Worm (Caenorhabditis elegans): ENCODE measurements around the gene col-118.

col-118 gene

DNA sequence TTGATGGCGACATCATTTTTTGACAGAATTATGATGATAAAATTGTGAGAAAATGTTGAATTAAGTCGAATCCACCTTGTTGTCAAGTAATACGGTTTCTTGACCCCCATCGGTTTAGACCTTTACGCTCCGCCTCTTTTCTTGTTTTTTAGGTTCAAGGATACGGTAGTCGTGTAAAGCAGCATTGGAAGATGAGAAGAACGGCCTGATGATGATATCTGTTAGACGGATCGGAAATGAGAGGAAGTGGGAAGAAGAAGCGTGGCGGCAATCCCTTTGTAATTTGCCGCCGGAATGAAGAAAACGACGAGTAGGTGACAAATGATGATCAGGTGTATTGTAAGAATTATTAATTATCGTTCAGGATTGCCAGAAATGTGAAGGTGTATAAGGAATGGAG, 31.8 kb downstream of the col-118 start, which contains the start of gene npax-4:
npax-4 (minus strand) TSS at position 101 of the 400 bp plus-strand sequence.
- TF ChIP-seq ztf-4 (tag; optimal IDR thresholded peaks at IDR 0.05) (no peak), ceh-28 (tag; optimal IDR thresholded peaks at IDR 0.05) (no peak), daf-12 (tag; optimal IDR thresholded peaks at IDR 0.05) (no peak), mdl-1 (tag; optimal IDR thresholded peaks at IDR 0.05) (no peak)

DNA sequence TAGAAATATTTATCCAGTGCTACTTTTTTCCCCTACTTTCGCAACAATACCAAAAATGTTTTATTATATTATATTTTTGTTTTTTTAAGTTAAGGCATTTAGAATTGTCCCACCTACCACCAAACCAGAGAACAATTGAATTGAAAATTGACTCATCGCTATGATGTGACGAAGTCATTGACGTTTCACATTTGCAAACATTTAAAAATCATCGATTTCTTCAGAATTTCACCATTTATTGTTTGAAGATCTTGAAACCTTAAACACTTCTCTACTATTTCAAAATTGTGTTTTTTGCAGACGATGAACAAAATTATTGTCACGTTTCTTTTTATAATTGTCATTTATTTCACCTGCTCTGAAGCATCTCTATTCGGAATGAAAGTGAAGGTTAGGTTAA, 33.2 kb downstream of the col-118 start, which contains the start of gene C09G9.8:
C09G9.8 (plus strand) TSS at position 301 of the 400 bp plus-strand sequence.
- TF ChIP-seq nhr-12 (tag; optimal IDR thresholded peaks at IDR 0.05) (no peak), ztf-11 (tag; optimal IDR thresholded peaks at IDR 0.05) (no peak), nhr-25 (tag; optimal IDR thresholded peaks at IDR 0.05) (no peak), mml-1 (tag; optimal IDR thresholded peaks at IDR 0.05) (no peak), ceh-82 (tag; optimal IDR thresholded peaks at IDR 0.05) (no peak), nhr-11 (tag; optimal IDR thresholded peaks at IDR 0.05) (no peak), nhr-28 (tag; optimal IDR thresholded peaks at IDR 0.05) (no peak), ceh-9 (tag; optimal IDR thresholded peaks at IDR 0.05) (no peak), ZK546.5 (tag; optimal IDR thresholded peaks at IDR 0.05) (no peak), tbx-2 (tag; optimal IDR thresholded peaks at IDR 0.05) (no peak), nhr-77 (tag; optimal IDR thresholded peaks at IDR 0.05) (no peak), zag-1 (tag; optimal IDR thresholded peaks at IDR 0.05) (no peak)

DNA sequence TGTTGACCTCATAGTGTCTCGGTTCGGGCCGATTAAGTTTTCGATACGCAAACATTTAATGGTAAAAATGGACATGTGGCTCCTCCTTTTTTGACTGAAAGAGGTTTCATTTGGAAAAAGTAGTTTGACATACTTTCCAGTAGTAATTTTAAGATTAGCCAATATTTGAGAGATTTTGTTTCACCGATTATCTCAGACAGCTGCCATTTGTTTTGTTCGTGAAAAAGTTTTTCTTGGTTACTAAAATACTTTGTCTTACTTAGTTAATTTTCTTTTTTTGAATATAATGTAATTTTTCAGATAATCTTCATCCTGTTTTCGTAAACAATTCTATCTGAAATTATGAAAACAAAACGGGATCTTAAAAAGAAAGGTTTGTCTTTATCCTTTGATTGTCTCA, 38.2 kb downstream of the col-118 start, which contains the start of gene C09G9.5:
C09G9.5 (plus strand) TSS at position 301 of the 400 bp plus-strand sequence.
- TF ChIP-seq unc-62 (GFP tag; optimal IDR thresholded peaks at IDR 0.05) (no peak), eor-1 (tag; optimal IDR thresholded peaks at IDR 0.05) (no peak), fkh-2 (tag; optimal IDR thresholded peaks at IDR 0.05) (no peak), ztf-4 (tag; optimal IDR thresholded peaks at IDR 0.05) (no peak), ama-1 (optimal IDR thresholded peaks at IDR 0.05) (no peak), jun-1 (tag; optimal IDR thresholded peaks at IDR 0.05) (no peak), nhr-23 (tag; optimal IDR thresholded peaks at IDR 0.05) (no peak), elt-2 (tag; optimal IDR thresholded peaks at IDR 0.05) (no peak), ceh-82 (tag; optimal IDR thresholded peaks at IDR 0.05) (no peak), elt-1 (tag; optimal IDR thresholded peaks at IDR 0.05) (no peak), ZK546.5 (tag; optimal IDR thresholded peaks at IDR 0.05) (no peak), sea-2 (GFP tag; optimal IDR thresholded peaks at IDR 0.05) (no peak), daf-12 (tag; optimal IDR thresholded peaks at IDR 0.05) (no peak), unc-39 (tag; optimal IDR thresholded peaks at IDR 0.05) (no peak), nhr-25 (tag; optimal IDR thresholded peaks at IDR 0.05) (no peak), fkh-10 (GFP tag; optimal IDR thresholded peaks at IDR 0.05) (no peak), pqm-1 (tag; optimal IDR thresholded peaks at IDR 0.05) (no peak), nfya-1 (tag; optimal IDR thresholded peaks at IDR 0.05; ENCODE audit: insufficient read depth) (no peak)

DNA sequence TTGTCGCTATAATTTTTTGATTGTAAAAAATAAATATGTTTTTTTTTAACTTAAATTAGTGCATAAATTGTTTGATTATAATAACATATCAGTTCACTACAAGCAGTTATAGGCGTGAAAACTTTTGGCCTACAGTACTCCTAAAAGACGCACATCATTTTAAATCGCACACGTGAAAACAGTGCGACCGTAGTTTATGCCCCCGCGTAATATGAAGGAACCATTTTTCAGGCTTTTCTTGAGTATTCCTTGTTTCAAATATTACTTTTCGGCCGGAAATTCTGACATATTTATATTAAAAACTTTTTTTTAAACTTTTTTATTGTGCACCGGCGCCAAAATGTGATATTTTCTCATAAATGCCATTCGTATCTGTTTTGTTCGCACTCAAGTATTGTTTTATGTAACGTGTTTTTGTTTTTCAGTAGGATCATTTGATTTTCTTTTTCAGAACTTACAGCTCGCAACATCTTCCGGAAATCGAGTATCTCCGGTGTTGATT, 40.6 kb downstream of the col-118 start, which contains the start of gene oma-1:
oma-1 (plus strand) TSS at position 452 of the 502 bp plus-strand sequence.
- no peak for TF ChIP-seq ceh-28 (tag; optimal IDR thresholded peaks at IDR 0.05)

- TF ChIP-seq daf-12 (tag; optimal IDR thresholded peaks at IDR 0.05) (no peak), ceh-28 (tag; optimal IDR thresholded peaks at IDR 0.05) (no peak), ZK546.5 (tag; optimal IDR thresholded peaks at IDR 0.05) (no peak), R02D3.7 (tag; optimal IDR thresholded peaks at IDR 0.05) (no peak), pqm-1 (tag; optimal IDR thresholded peaks at IDR 0.05) (no peak), pha-4 (tag; optimal IDR thresholded peaks at IDR 0.05) (peak; percentile 88), nhr-12 (tag; optimal IDR thresholded peaks at IDR 0.05) (no peak), nhr-67 (tag; optimal IDR thresholded peaks at IDR 0.05) (no peak), nhr-237 (tag; optimal IDR thresholded peaks at IDR 0.05) (no peak), lin-39 (tag; optimal IDR thresholded peaks at IDR 0.05) (peak; percentile 13), ceh-16 (tag; optimal IDR thresholded peaks at IDR 0.05) (no peak), egl-5 (tag; optimal IDR thresholded peaks at IDR 0.05) (no peak), nhr-23 (tag; optimal IDR thresholded peaks at IDR 0.05) (peak; percentile 80), ama-1 (optimal IDR thresholded peaks at IDR 0.05) (no peak), nhr-76 (tag; optimal IDR thresholded peaks at IDR 0.05) (no peak), unc-39 (tag; optimal IDR thresholded peaks at IDR 0.05) (no peak), fkh-2 (tag; optimal IDR thresholded peaks at IDR 0.05) (no peak), nhr-28 (tag; optimal IDR thresholded peaks at IDR 0.05) (no peak), nhr-25 (tag; optimal IDR thresholded peaks at IDR 0.05) (peak; percentile 34), skn-1 (tag; optimal IDR thresholded peaks at IDR 0.05) (no peak), elt-2 (tag; optimal IDR thresholded peaks at IDR 0.05) (peak; percentile 36), unc-62 (GFP tag; optimal IDR thresholded peaks at IDR 0.05) (no peak), ceh-9 (tag; optimal IDR thresholded peaks at IDR 0.05) (no peak), nhr-77 (tag; optimal IDR thresholded peaks at IDR 0.05) (no peak), ztf-4 (tag; optimal IDR thresholded peaks at IDR 0.05) (no peak), jun-1 (tag; optimal IDR thresholded peaks at IDR 0.05) (peak; percentile 19), zag-1 (tag; optimal IDR thresholded peaks at IDR 0.05) (no peak), sea-2 (GFP tag; optimal IDR thresholded peaks at IDR 0.05) (no peak), eor-1 (tag; optimal IDR thresholded peaks at IDR 0.05) (no peak), mml-1 (tag; optimal IDR thresholded peaks at IDR 0.05) (no peak), lin-15B (tag; optimal IDR thresholded peaks at IDR 0.05) (peak; percentile 65), elt-1 (tag; optimal IDR thresholded peaks at IDR 0.05) (peak; percentile 32), mdl-1 (tag; optimal IDR thresholded peaks at IDR 0.05) (no peak), aly-2 (tag; optimal IDR thresholded peaks at IDR 0.05) (no peak), fos-1 (tag; optimal IDR thresholded peaks at IDR 0.05) (no peak), snpc-4 (tag; optimal IDR thresholded peaks at IDR 0.05) (peak; percentile 85), nfya-1 (tag; optimal IDR thresholded peaks at IDR 0.05; ENCODE audit: insufficient read depth) (peak; percentile 68)
These were observed 43.1 kb downstream of the col-118 start, which contains the start of gene spr-2 for ce11 chrIV:8891131-8891530. Gene spr-2 (plus strand): TSS chrIV:8891462.

Data from whole organism, L3 larva.